Fruit fly (Drosophila melanogaster): ENCODE measurements around the gene Fuca.

The Fuca gene

DNA sequence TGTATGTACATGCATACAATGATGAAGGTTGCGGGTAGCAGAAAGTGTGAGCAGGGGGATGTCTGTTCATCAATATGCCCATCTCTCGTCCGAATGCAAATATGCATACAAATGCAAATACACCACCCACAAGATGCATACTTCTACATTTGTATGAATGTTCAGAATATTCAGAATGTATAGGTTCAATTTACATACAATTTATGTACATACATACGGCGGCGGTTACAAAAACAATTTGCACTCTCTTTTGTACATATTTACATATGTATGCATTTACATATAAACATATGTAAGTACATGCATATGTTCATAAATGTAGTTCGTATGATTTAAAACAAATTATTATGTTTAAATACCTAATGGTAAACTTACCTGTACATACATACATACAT, 30.6 kb downstream of the Fuca start (continued):
- TF ChIP-seq CG32532 (GFP tag; IDR thresholded peaks at IDR 0.05) (no peak), CG3407 (GFP tag; optimal IDR thresholded peaks at IDR 0.05) (peak; percentile 30), CG1233 (GFP tag; optimal IDR thresholded peaks at IDR 0.05) (peak; percentile 42), pnt (GFP tag; optimal IDR thresholded peaks at IDR 0.05) (no peak), CG16815 (GFP tag; optimal IDR thresholded peaks at IDR 0.05) (no peak), Xrp1 (GFP tag; IDR thresholded peaks at IDR 0.05) (peak; percentile 48), sim (GFP tag; IDR thresholded peaks at IDR 0.05) (no peak), Med (GFP tag) (peak; percentile 75), H2.0 (GFP tag; IDR thresholded peaks at IDR 0.05) (no peak), Sox100B (GFP tag; optimal IDR thresholded peaks at IDR 0.05) (peak; percentile 33), CG6689 (GFP tag; IDR thresholded peaks at IDR 0.05) (no peak), fu2 (GFP tag; optimal IDR thresholded peaks at IDR 0.05) (no peak), CG2712 (tag; optimal IDR thresholded peaks at IDR 0.05) (no peak), Hsf (GFP tag; optimal IDR thresholded peaks at IDR 0.05) (no peak), twi (tag; optimal IDR thresholded peaks at IDR 0.05) (no peak), pum (GFP tag; optimal IDR thresholded peaks at IDR 0.05) (no peak), Atf-2 (GFP tag; optimal IDR thresholded peaks at IDR 0.05) (no peak), mirr (GFP tag; optimal IDR thresholded peaks at IDR 0.05) (no peak), tap (tag; optimal IDR thresholded peaks at IDR 0.05) (peak; percentile 21), Sox102F (GFP tag; optimal IDR thresholded peaks at IDR 0.05) (no peak), MTF-1 (GFP tag; optimal IDR thresholded peaks at IDR 0.05; ENCODE audit: borderline replicate concordance) (peak; percentile 3), lov (optimal IDR thresholded peaks at IDR 0.05) (no peak), lov (GFP tag; IDR thresholded peaks at IDR 0.05) (0 out of 3 replicates have a peak, but pooled peaks have one; percentile 5), CG13775 (GFP tag; optimal IDR thresholded peaks at IDR 0.05) (no peak), E2f2 (GFP tag; IDR thresholded peaks at IDR 0.05) (no peak), CG15479 (GFP tag; optimal IDR thresholded peaks at IDR 0.05) (peak; percentile 13), CG4707 (GFP tag; optimal IDR thresholded peaks at IDR 0.05) (peak; percentile 30), Spps (tag; optimal IDR thresholded peaks at IDR 0.05) (peak; percentile 37), Asciz (GFP tag; optimal IDR thresholded peaks at IDR 0.05) (peak; percentile 51), CG2875 (GFP tag; optimal IDR thresholded peaks at IDR 0.05) (peak; percentile 56), sens (GFP tag) (peak; percentile 81), D (optimal IDR thresholded peaks at IDR 0.05) (no peak), D (GFP tag; optimal IDR thresholded peaks at IDR 0.05) (peak; percentile 52), Usf (GFP tag; optimal IDR thresholded peaks at IDR 0.05) (no peak), Ptx1 (GFP tag; IDR thresholded peaks at IDR 0.05) (no peak), CG34376 (GFP tag; optimal IDR thresholded peaks at IDR 0.05) (no peak), CG10543 (GFP tag; optimal IDR thresholded peaks at IDR 0.05) (no peak), chif (GFP tag; optimal IDR thresholded peaks at IDR 0.05) (peak in 1 of 2 experiments; percentile 13), Dad (GFP tag; optimal IDR thresholded peaks at IDR 0.05) (no peak), dm (GFP tag; optimal IDR thresholded peaks at IDR 0.05) (no peak), CG3847 (GFP tag; IDR thresholded peaks at IDR 0.05) (no peak), pros (GFP tag; optimal IDR thresholded peaks at IDR 0.05) (no peak), CG10431 (GFP tag; optimal IDR thresholded peaks at IDR 0.05) (peak; percentile 4)
